Fruit fly (Drosophila melanogaster): Measurements from ENCODE around the gene prd1.
A peak's percentile ranks its signal among the peaks of the same experiment; 100 is the strongest.

- no peak for TF ChIP-seq CG1620 (GFP tag; optimal IDR thresholded peaks at IDR 0.05)
- peak; percentile 94 for TF ChIP-seq kay (GFP tag; ENCODE audit: borderline replicate concordance)
- peak; percentile 22 for TF ChIP-seq Crg-1 (GFP tag; optimal IDR thresholded peaks at IDR 0.05)
- TF ChIP-seq tj (GFP tag; optimal IDR thresholded peaks at IDR 0.05) = peak; percentile 71
- no peak for TF ChIP-seq CG33017 (tag; optimal IDR thresholded peaks at IDR 0.05)
- peak; percentile 75 for TF ChIP-seq CG11617 (GFP tag; optimal IDR thresholded peaks at IDR 0.05)
- TF ChIP-seq Clk (GFP tag; optimal IDR thresholded peaks at IDR 0.05) = no peak
- TF ChIP-seq Hr96 (GFP tag; optimal IDR thresholded peaks at IDR 0.05) = no peak
- TF ChIP-seq ovo (GFP tag; optimal IDR thresholded peaks at IDR 0.05) = peak; percentile 8
- TF ChIP-seq toe (GFP tag; optimal IDR thresholded peaks at IDR 0.05) = no peak
- no peak for TF ChIP-seq bab1 (GFP tag; optimal IDR thresholded peaks at IDR 0.05)
- peak; percentile 53 for TF ChIP-seq CG7101 (tag; optimal IDR thresholded peaks at IDR 0.05)
- no peak for TF ChIP-seq CG5204 (GFP tag; optimal IDR thresholded peaks at IDR 0.05)
These were observed 28.2 kb downstream of the prd1 start for dm6 chr3R:11758507-11759184.
